Fruit fly (Drosophila melanogaster): ENCODE measurements around the gene CrebA.

The CrebA gene

DNA sequence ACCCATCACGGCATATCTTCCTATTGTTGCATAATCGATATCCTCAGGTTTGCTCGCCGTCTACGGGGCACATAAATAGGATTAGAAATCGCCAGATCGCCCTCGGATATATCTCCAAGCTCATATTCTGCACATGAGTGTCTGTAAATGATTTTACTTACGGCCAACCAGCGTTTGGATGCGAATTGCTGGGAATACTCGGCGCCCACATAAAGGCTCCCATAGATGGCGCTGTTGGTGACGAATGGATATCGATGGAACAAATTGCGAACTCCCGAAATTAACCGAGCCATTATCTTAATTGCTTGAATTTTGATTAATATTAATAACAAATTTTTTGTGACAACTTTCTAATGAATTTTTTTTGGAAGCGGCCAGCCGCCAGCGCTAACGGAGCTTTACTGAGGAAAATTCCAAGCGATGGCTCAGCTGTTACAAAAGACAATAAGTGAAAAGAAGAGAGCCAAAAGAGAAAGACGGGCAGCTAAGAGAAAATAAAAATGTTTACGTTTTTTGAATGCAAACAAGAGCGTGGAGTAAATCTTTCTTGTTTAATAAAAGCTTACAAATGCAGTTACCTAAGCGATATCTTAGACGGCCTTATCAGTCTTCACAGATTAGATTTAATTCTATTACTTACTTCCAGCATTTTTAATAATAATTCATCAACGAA lies 40.5 kb upstream of the CrebA start:
- TF ChIP-seq Lhr (GFP tag; optimal IDR thresholded peaks at IDR 0.05) (no peak), lab (GFP tag; optimal IDR thresholded peaks at IDR 0.05) (peak; percentile 25), Dbx (GFP tag; IDR thresholded peaks at IDR 0.05) (0 out of 3 replicates have a peak, but pooled peaks have one; percentile 35), Nf-YA (GFP tag; IDR thresholded peaks at IDR 0.05) (no peak), sug (tag; optimal IDR thresholded peaks at IDR 0.05) (peak; percentile 1), BtbVII (GFP tag; optimal IDR thresholded peaks at IDR 0.05) (no peak), sd (tag; optimal IDR thresholded peaks at IDR 0.05) (peak; percentile 49), CG6654 (GFP tag; optimal IDR thresholded peaks at IDR 0.05) (no peak), CG15601 (tag; optimal IDR thresholded peaks at IDR 0.05) (peak; percentile 20), sna (GFP tag; IDR thresholded peaks at IDR 0.05; ENCODE audit: partially characterized antibody) (no peak), ato (GFP tag; IDR thresholded peaks at IDR 0.05; ENCODE audit: partially characterized antibody) (0 out of 2 replicates have a peak, but pooled peaks have one; percentile 35), CG17361 (GFP tag; IDR thresholded peaks at IDR 0.05) (0 out of 3 replicates have a peak, but pooled peaks have one; percentile 8), sqz (GFP tag; optimal IDR thresholded peaks at IDR 0.05) (peak; percentile 38), Pdp1 (GFP tag; optimal IDR thresholded peaks at IDR 0.05) (peak in 1 of 2 experiments; percentile 51), CG7745 (tag; optimal IDR thresholded peaks at IDR 0.05) (no peak), CG2678 (tag; optimal IDR thresholded peaks at IDR 0.05) (peak; percentile 20), CG10274 (GFP tag; optimal IDR thresholded peaks at IDR 0.05) (no peak), ara (GFP tag; IDR thresholded peaks at IDR 0.05) (peak; percentile 47; the same call in 1 of the 2 replicates), CTCF (GFP tag; optimal IDR thresholded peaks at IDR 0.05) (peak; percentile 88), Asciz (GFP tag; optimal IDR thresholded peaks at IDR 0.05) (peak; percentile 51), exex (tag; optimal IDR thresholded peaks at IDR 0.05) (peak; percentile 21), CG4707 (GFP tag; optimal IDR thresholded peaks at IDR 0.05) (peak; percentile 1), MTF-1 (GFP tag; optimal IDR thresholded peaks at IDR 0.05; ENCODE audit: borderline replicate concordance) (no peak), kah (GFP tag; optimal IDR thresholded peaks at IDR 0.05) (peak; percentile 3), Deaf1 (tag; optimal IDR thresholded peaks at IDR 0.05) (no peak), CG13123 (GFP tag; optimal IDR thresholded peaks at IDR 0.05) (no peak), CG10431 (GFP tag; optimal IDR thresholded peaks at IDR 0.05) (peak; percentile 11), Trl (optimal IDR thresholded peaks at IDR 0.05) (peak; percentile 56 to 65), Trl (GFP tag; optimal IDR thresholded peaks at IDR 0.05) (no peak), vvl (GFP tag; IDR thresholded peaks at IDR 0.05) (0 out of 2 replicates have a peak, but pooled peaks have one; percentile 0), CG10959 (GFP tag; IDR thresholded peaks at IDR 0.05) (no peak), NFAT (GFP tag; IDR thresholded peaks at IDR 0.05) (no peak), CG3163 (GFP tag; optimal IDR thresholded peaks at IDR 0.05) (peak; percentile 86), CG1024 (GFP tag; IDR thresholded peaks at IDR 0.05) (0 out of 2 replicates have a peak, but pooled peaks have one; percentile 7), nerfin-1 (tag; optimal IDR thresholded peaks at IDR 0.05) (peak; percentile 7), ATbp (GFP tag; optimal IDR thresholded peaks at IDR 0.05) (peak; percentile 35)

dm6 chr3L:15495449-15495848 lies 39.7 kb upstream of the CrebA start, which contains the start of gene CG12355:
Gene CG12355, minus strand, starts transcription at chr3L:15495549.
- no peak for TF ChIP-seq lab (GFP tag; optimal IDR thresholded peaks at IDR 0.05)
- no peak for TF ChIP-seq odd (GFP tag; optimal IDR thresholded peaks at IDR 0.05)
- no peak for TF ChIP-seq CG14050 (GFP tag; IDR thresholded peaks at IDR 0.05)
- TF ChIP-seq gfzf (GFP tag; optimal IDR thresholded peaks at IDR 0.05) = no peak
- no peak for TF ChIP-seq CG6254 (GFP tag; optimal IDR thresholded peaks at IDR 0.05)
- TF ChIP-seq insv (GFP tag; optimal IDR thresholded peaks at IDR 0.05) = no peak
- TF ChIP-seq Antp (GFP tag; optimal IDR thresholded peaks at IDR 0.05) = no peak
- TF ChIP-seq CG7928 (GFP tag; optimal IDR thresholded peaks at IDR 0.05) = no peak
- TF ChIP-seq CG7839 (tag; optimal IDR thresholded peaks at IDR 0.05) = no peak
- no peak for TF ChIP-seq sim (GFP tag; IDR thresholded peaks at IDR 0.05)
- no peak for TF ChIP-seq CG8388 (GFP tag; optimal IDR thresholded peaks at IDR 0.05)
- no peak for TF ChIP-seq CG12236 (GFP tag; optimal IDR thresholded peaks at IDR 0.05)
- TF ChIP-seq Ets97D (GFP tag; optimal IDR thresholded peaks at IDR 0.05) = no peak
- no peak for TF ChIP-seq mirr (GFP tag; optimal IDR thresholded peaks at IDR 0.05)
- TF ChIP-seq CG30403 (GFP tag; optimal IDR thresholded peaks at IDR 0.05) = no peak
- no peak for TF ChIP-seq vfl (GFP tag; optimal IDR thresholded peaks at IDR 0.05)
- no peak for TF ChIP-seq CG31388 (GFP tag; optimal IDR thresholded peaks at IDR 0.05)

Measured in whole organism, embryonic.